Fruit fly (Drosophila melanogaster) whole organism, wandering third instar larva: ENCODE data around the gene CG9951.

Experiments used
- CG32264 ChIP-seq: fragments of 200-800 bp; sonication (Bioruptor generic); optimal IDR thresholded peaks from 2 replicates; lab custom pipeline; 2016; ENCODE audit warnings: missing biosample characterization, missing genetic modification characterization
- Dfd ChIP-seq: fragments of >200 bp; optimal IDR thresholded peaks from 2 replicates; lab custom pipeline; 2017; ENCODE audit warnings: missing biosample characterization, missing genetic modification characterization
- Dif ChIP-seq: fragments of 200-275, 200-300 bp; sonication (Bioruptor generic); optimal IDR thresholded peaks from 2 replicates; lab custom pipeline; 2018; ENCODE audit warnings: missing biosample characterization, missing genetic modification characterization; ENCODE audit not compliant: partially characterized antibody
- GATAd ChIP-seq: sonication (Bioruptor generic); optimal IDR thresholded peaks from 2 replicates; lab custom pipeline; 2016; ENCODE audit warnings: missing biosample characterization, missing genetic modification characterization
- HLH106 ChIP-seq: fragments of 200-800 bp; optimal IDR thresholded peaks from 3 replicates; lab custom pipeline; 2019; ENCODE audit warnings: missing biosample characterization, mild to moderate bottlenecking, missing genetic modification characterization, moderate library complexity
- Hnf4 ChIP-seq: fragments of 200-800 bp; sonication (Bioruptor generic); optimal IDR thresholded peaks from 2 replicates; lab custom pipeline; 2016; ENCODE audit warnings: missing biosample characterization, mild to moderate bottlenecking, missing genetic modification characterization
- Hr78 ChIP-seq: fragments of >200 bp; optimal IDR thresholded peaks from 2 replicates; lab custom pipeline; 2017; ENCODE audit warnings: missing biosample characterization, missing genetic modification characterization
- Jra ChIP-seq: sonication (Bioruptor generic); optimal IDR thresholded peaks from 2 replicates; lab custom pipeline; 2016; ENCODE audit warnings: missing biosample characterization, missing genetic modification characterization
- Mio ChIP-seq: sonication (Bioruptor generic); optimal IDR thresholded peaks from 2 replicates; lab custom pipeline; 2016; ENCODE audit warnings: missing biosample characterization, missing genetic modification characterization
- N ChIP-seq: fragments of >200 bp; optimal IDR thresholded peaks from 2 replicates; lab custom pipeline; 2018; ENCODE audit warnings: missing biosample characterization, missing external identifiers, missing genetic modification characterization
- Rel ChIP-seq, 2 experiments: fragments of 200-800 bp; sonication (Bioruptor generic) in 1 of 2; optimal IDR thresholded peaks; 2 replicates in 1 of 2; 3 replicates in 1 of 2; lab custom pipeline; 2016 to 2019; ENCODE audit warnings: mild to moderate bottlenecking in 2 of 2, missing biosample characterization in 2 of 2, missing genetic modification characterization in 2 of 2, moderate library complexity in 1 of 2
- Sp1 ChIP-seq: fragments of 200-800 bp; sonication (Bioruptor generic); optimal IDR thresholded peaks from 3 replicates; lab custom pipeline; 2019; ENCODE audit warnings: missing biosample characterization, mild to moderate bottlenecking, missing genetic modification characterization, moderate library complexity
- Vsx2 ChIP-seq: fragments of 200-300, 225-300 bp; sonication (Bioruptor generic); optimal IDR thresholded peaks from 2 replicates; lab custom pipeline; 2018; ENCODE audit warnings: missing biosample characterization, missing genetic modification characterization; ENCODE audit not compliant: partially characterized antibody
- br ChIP-seq: fragments of 200-800 bp; sonication (Bioruptor generic); optimal IDR thresholded peaks from 2 replicates; lab custom pipeline; 2016; ENCODE audit warnings: missing biosample characterization, missing genetic modification characterization
- brk ChIP-seq: fragments of 200-800 bp; sonication (Bioruptor generic); optimal IDR thresholded peaks from 2 replicates; lab custom pipeline; 2016; ENCODE audit warnings: missing biosample characterization, mild to moderate bottlenecking, missing genetic modification characterization
- dl ChIP-seq, 2 experiments: fragments of 175-275, 200-275 bp in 1 of 2; fragments of 200-275 bp in 1 of 2; sonication (Bioruptor generic); optimal IDR thresholded peaks; lab custom pipeline; 2018; ENCODE audit warnings: mild to moderate bottlenecking in 2 of 2, missing biosample characterization in 2 of 2, missing genetic modification characterization in 2 of 2, moderate library complexity in 2 of 2; ENCODE audit not compliant: partially characterized antibody in 2 of 2, insufficient read depth in 1 of 2
- dmrt93B ChIP-seq: fragments of 200-800 bp; sonication (Bioruptor generic); optimal IDR thresholded peaks from 2 replicates; lab custom pipeline; 2018; ENCODE audit warnings: missing biosample characterization, mild to moderate bottlenecking, missing genetic modification characterization
- dsf ChIP-seq: sonication (Bioruptor generic); optimal IDR thresholded peaks from 2 replicates; lab custom pipeline; 2016; ENCODE audit warnings: missing biosample characterization, missing genetic modification characterization, borderline replicate concordance
- ey ChIP-seq: fragments of 200-800 bp; sonication (Bioruptor generic); optimal IDR thresholded peaks from 2 replicates; lab custom pipeline; 2016; ENCODE audit warnings: missing biosample characterization, missing genetic modification characterization
- foxo ChIP-seq, 2 experiments: fragments of 200-800 bp; sonication (Bioruptor generic); optimal IDR thresholded peaks; 2 replicates in 1 of 2; 3 replicates in 1 of 2; lab custom pipeline; 2016 to 2017; ENCODE audit warnings: missing biosample characterization in 2 of 2, missing genetic modification characterization in 2 of 2
- fru ChIP-seq: fragments of 200-800 bp; sonication (Bioruptor generic); optimal IDR thresholded peaks from 3 replicates; lab custom pipeline; 2016; ENCODE audit warnings: missing biosample characterization, mild to moderate bottlenecking, missing genetic modification characterization
- h ChIP-seq: fragments of 200-800 bp; sonication (Bioruptor generic); optimal IDR thresholded peaks from 3 replicates; lab custom pipeline; 2016; ENCODE audit warnings: missing biosample characterization, mild to moderate bottlenecking, missing genetic modification characterization
- jim ChIP-seq: fragments of 175-275, 200-325 bp; sonication (Bioruptor generic); optimal IDR thresholded peaks from 2 replicates; lab custom pipeline; 2016; ENCODE audit warnings: missing biosample characterization, mild to moderate bottlenecking, missing genetic modification characterization
- psq ChIP-seq: fragments of 200-800 bp; sonication (Bioruptor generic); optimal IDR thresholded peaks from 3 replicates; lab custom pipeline; 2017; ENCODE audit warnings: missing biosample characterization, mild to moderate bottlenecking, missing genetic modification characterization, moderate library complexity
- rgr ChIP-seq: fragments of 200-800 bp; sonication (Bioruptor generic); optimal IDR thresholded peaks from 3 replicates; lab custom pipeline; 2016; ENCODE audit warnings: missing biosample characterization, mild to moderate bottlenecking, missing genetic modification characterization
- usp ChIP-seq: fragments of >200 bp; optimal IDR thresholded peaks from 2 replicates; lab custom pipeline; 2017; ENCODE audit warnings: missing biosample characterization, missing genetic modification characterization

The CG9951 gene

DNA sequence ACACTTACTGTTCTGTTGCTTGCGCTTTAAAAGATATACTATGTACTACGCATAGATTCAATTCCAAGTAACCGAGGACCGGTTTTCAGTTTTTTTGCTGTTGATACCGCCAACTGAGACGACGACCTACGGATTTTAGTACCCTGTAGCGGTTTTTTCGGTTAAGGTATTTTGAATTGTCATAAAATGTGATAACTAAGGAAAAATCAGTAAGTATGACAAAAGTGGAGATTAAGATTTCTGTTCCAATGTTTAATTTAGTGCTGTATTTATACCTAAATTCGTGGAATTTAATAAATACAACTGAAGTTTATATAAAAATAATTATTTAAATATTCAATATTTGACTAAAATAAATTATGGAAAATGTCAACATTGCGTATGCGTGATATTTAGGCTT, 18.1 kb downstream of the CG9951 start:
- TF ChIP-seq dl (GFP tag; optimal IDR thresholded peaks at IDR 0.05; lab: Kevin White, UChicago; ENCODE audit: insufficient read depth in 1 of 2, partially characterized antibody in 2 of 2) (no peak), dsf (no peak), CG32264 (GFP tag; lab: Kevin White, UChicago) (no peak), rgr (GFP tag; lab: Kevin White, UChicago) (no peak), h (GFP tag; lab: Kevin White, UChicago) (no peak), dmrt93B (no peak)

DNA sequence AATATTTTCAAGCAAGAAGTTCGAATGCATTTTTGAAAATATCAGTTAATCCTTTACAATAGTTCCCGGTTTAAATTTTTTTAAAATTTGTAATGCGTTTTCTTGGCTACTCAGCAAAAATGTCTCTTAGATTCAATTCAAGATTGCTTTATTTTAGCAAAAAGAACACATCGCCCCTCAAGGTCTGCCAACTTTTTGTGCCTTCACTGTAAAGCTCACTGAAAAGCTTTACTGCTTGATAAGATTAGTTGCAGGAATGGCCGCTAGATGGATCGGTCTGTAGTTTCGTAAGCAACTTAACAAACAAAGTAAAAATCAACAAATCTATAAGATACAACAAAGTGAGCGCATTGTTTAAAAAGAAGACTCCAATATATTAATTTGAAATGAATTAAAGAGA, 21.1 kb downstream of the CG9951 start:
- TF ChIP-seq br (GFP tag; lab: Kevin White, UChicago) (no peak), N (GFP tag; lab: Kevin White, UChicago) (no peak), Hnf4 (peak; percentile 5), Dfd (no peak)
- TF ChIP-seq, all 38 proteins: peak for 1

dm6 chr3L:16885042-16885441, 22.1 kb downstream of the CG9951 start:
- TF ChIP-seq Mio (GFP tag; lab: Kevin White, UChicago): no peak
- no peak for TF ChIP-seq jim (GFP tag; lab: Kevin White, UChicago)
- TF ChIP-seq fru (GFP tag; lab: Kevin White, UChicago): no peak
- no peak for TF ChIP-seq dmrt93B
- no peak for TF ChIP-seq usp (GFP tag; lab: Kevin White, UChicago)
- no peak for TF ChIP-seq Rel (GFP tag; optimal IDR thresholded peaks at IDR 0.05; lab: Kevin White, UChicago)
- no peak for TF ChIP-seq Rel (tag; optimal IDR thresholded peaks at IDR 0.05; lab: Kevin White, UChicago)
- no peak for TF ChIP-seq Dif

DNA sequence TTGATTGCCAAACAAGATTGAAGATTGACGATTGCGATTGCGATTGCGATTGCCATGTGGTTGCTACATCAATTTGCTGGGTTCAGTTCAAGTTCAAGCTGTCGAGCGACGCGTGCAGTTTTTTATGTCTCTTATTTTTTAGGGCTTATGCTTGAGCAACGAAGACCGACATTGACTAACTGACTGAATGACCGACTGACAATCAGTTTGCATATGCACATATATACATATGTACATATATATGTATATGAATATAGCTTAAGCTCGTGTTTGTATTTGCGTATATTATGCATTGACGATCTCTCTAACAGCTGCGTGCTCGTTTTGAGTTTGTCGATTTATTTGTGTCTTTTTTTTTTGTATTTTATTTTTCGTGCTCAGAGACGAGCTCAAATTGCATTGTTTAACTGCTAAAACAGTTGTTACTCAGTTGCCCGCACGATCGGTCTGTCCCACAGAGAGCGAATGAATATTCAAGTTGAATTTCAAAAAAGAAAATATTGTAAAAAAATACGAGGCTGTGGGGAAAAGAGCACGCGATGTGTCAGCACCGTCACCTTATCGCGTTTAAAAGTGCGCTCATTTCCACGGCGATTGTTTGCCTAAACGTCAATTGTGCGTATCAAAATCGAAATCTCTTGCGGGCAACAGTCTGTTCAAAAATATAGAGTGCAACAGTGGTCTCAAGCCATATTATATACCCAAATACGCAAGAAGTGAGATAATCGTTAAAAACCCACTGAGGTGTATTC, 23.4 kb downstream of the CG9951 start:
- TF ChIP-seq Sp1 (peak; percentile 27), fru (GFP tag; lab: Kevin White, UChicago) (peak; percentile 5), h (GFP tag; lab: Kevin White, UChicago) (peak; percentile 18), Hnf4 (peak; percentile 10), Rel (GFP tag; optimal IDR thresholded peaks at IDR 0.05; lab: Kevin White, UChicago) (no peak), Rel (tag; optimal IDR thresholded peaks at IDR 0.05; lab: Kevin White, UChicago) (peak; percentile 9), HLH106 (tag; lab: Kevin White, UChicago) (no peak), rgr (GFP tag; lab: Kevin White, UChicago) (no peak), dl (GFP tag; optimal IDR thresholded peaks at IDR 0.05; lab: Kevin White, UChicago; ENCODE audit: insufficient read depth in 1 of 2, partially characterized antibody in 2 of 2) (no peak)

DNA sequence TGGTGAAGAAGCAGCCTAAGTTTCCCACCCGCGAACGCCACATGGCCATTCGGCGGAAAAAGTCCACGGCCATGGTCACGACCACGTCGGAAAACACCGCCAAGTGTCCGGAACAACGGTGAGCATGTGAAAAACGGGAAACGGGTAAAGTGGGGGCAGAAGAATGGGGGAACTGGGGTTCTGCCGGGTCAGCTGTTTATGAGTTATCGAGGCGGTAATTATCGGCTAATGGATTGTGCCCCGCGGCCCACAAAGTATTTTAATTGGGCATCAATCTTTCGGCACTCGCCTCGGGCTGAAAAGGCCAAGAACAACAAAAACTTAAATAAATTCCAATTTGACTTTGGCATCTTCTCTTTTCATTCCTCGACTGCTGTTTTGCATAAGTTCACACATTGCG, 24.3 kb downstream of the CG9951 start:
- TF ChIP-seq Hr78 (no peak), Sp1 (no peak), fru (GFP tag; lab: Kevin White, UChicago) (no peak), Jra (GFP tag; lab: Kevin White, UChicago) (no peak), Vsx2 (GFP tag; lab: Kevin White, UChicago) (no peak), jim (GFP tag; lab: Kevin White, UChicago) (no peak), Dif (no peak), psq (GFP tag; lab: Kevin White, UChicago) (no peak), foxo (GFP tag; optimal IDR thresholded peaks at IDR 0.05; lab: Kevin White, UChicago) (no peak), Rel (GFP tag; optimal IDR thresholded peaks at IDR 0.05; lab: Kevin White, UChicago) (no peak), Rel (tag; optimal IDR thresholded peaks at IDR 0.05; lab: Kevin White, UChicago) (no peak), GATAd (GFP tag; lab: Kevin White, UChicago) (no peak), ey (GFP tag; lab: Kevin White, UChicago) (no peak)

dm6 chr3L:16889545-16889944, 26.6 kb downstream of the CG9951 start:
- TF ChIP-seq Jra (GFP tag; lab: Kevin White, UChicago): no peak
- TF ChIP-seq h (GFP tag; lab: Kevin White, UChicago): peak; percentile 18
- TF ChIP-seq dmrt93B: no peak
- no peak for TF ChIP-seq Sp1
- no peak for TF ChIP-seq brk (GFP tag; lab: Kevin White, UChicago)
- TF ChIP-seq Dif: no peak
- no peak for TF ChIP-seq Hr78
